Worm (Caenorhabditis elegans) whole organism, L1 larva: ENCODE results near the gene nduf-2.2.
A peak's percentile ranks its signal among the peaks of the same experiment; 100 is the strongest.

Source experiments
- C04F5.9 ChIP-seq: sonication (generic microtip); optimal IDR thresholded peaks from 2 replicates; lab custom pipeline; 2016; ENCODE audit warnings: missing genetic modification characterization, missing compliant biosample characterization
- C16A3.4 ChIP-seq: fragments of 150-350 bp; optimal IDR thresholded peaks from 2 replicates; lab custom pipeline; 2014; ENCODE audit warnings: missing biosample characterization, missing genetic modification characterization
- alr-1 ChIP-seq: fragments of 200-800 bp; sonication (Bioruptor generic); optimal IDR thresholded peaks from 2 replicates; lab custom pipeline; 2018; ENCODE audit warnings: borderline replicate concordance, mild to moderate bottlenecking, missing genetic modification characterization, missing compliant biosample characterization
- blmp-1 ChIP-seq: fragments of 150-350 bp; optimal IDR thresholded peaks from 2 replicates; lab custom pipeline; 2014; ENCODE audit warnings: missing biosample characterization, missing genetic modification characterization
- ceh-63 ChIP-seq: fragments of 200-800 bp; sonication (Bioruptor generic); optimal IDR thresholded peaks from 2 replicates; lab custom pipeline; 2018; ENCODE audit warnings: mild to moderate bottlenecking, missing genetic modification characterization, missing compliant biosample characterization
- ceh-8 ChIP-seq: fragments of 200-800 bp; sonication (Bioruptor generic); optimal IDR thresholded peaks from 2 replicates; lab custom pipeline; 2018; ENCODE audit warnings: mild to moderate bottlenecking, missing genetic modification characterization, moderate library complexity, missing compliant biosample characterization
- dpl-1 ChIP-seq, 3 experiments: fragments of 150-350 bp in 2 of 3; sonication (generic microtip) in 1 of 3; optimal IDR thresholded peaks; 2 replicates each; lab custom pipeline; 2014 to 2017; ENCODE audit warnings: missing biosample characterization in 3 of 3, missing genetic modification characterization in 3 of 3, missing genetic modification reagents in 3 of 3
- egl-27 ChIP-seq, 2 experiments: fragments of 150-350 bp in 1 of 2; sonication (generic microtip); optimal IDR thresholded peaks; 3 replicates each; lab custom pipeline; 2017 to 2018; ENCODE audit warnings: missing biosample characterization in 2 of 2, missing genetic modification characterization in 2 of 2, missing genetic modification reagents in 2 of 2
- elt-2 ChIP-seq: sonication (generic microtip); optimal IDR thresholded peaks from 2 replicates; lab custom pipeline; 2016; ENCODE audit warnings: missing genetic modification characterization, mild to moderate bottlenecking, inconsistent platforms, missing compliant biosample characterization, missing genetic modification reagents
- ets-5 ChIP-seq: fragments of 200-800 bp; sonication (Bioruptor generic); IDR thresholded peaks from 2 replicates; pipeline ENCODE4 v1.3.6; 2022; ENCODE audit warnings: missing genetic modification characterization, missing compliant biosample characterization
- fkh-10 ChIP-seq: sonication (generic microtip); optimal IDR thresholded peaks from 2 replicates; lab custom pipeline; 2017; ENCODE audit warnings: missing biosample characterization, missing genetic modification reagents, missing genetic modification characterization
- fkh-4 ChIP-seq: sonication (generic microtip); optimal IDR thresholded peaks from 2 replicates; lab custom pipeline; 2016; ENCODE audit warnings: missing compliant biosample characterization, missing genetic modification characterization, borderline replicate concordance
- fkh-8 ChIP-seq: sonication (generic microtip); optimal IDR thresholded peaks from 2 replicates; lab custom pipeline; 2016; ENCODE audit warnings: mild to moderate bottlenecking, missing genetic modification characterization, missing compliant biosample characterization
- grh-1 ChIP-seq: fragments of 200-800 bp; sonication (Bioruptor generic); IDR thresholded peaks from 2 replicates; pipeline ENCODE4 v1.3.6; 2022; ENCODE audit warnings: missing genetic modification reagents, missing genetic modification characterization, missing compliant biosample characterization
- hpl-2 ChIP-seq: fragments of 150-350 bp; optimal IDR thresholded peaks from 2 replicates; lab custom pipeline; 2014; ENCODE audit warnings: missing biosample characterization, missing genetic modification reagents, missing genetic modification characterization
- isw-1 ChIP-seq: fragments of 200-800 bp; sonication (Bioruptor generic); IDR thresholded peaks from 2 replicates; pipeline ENCODE4 v1.3.6; 2022; ENCODE audit warnings: missing genetic modification characterization, missing compliant biosample characterization
- jun-1 ChIP-seq: fragments of 150-350 bp; optimal IDR thresholded peaks from 2 replicates; lab custom pipeline; 2014; ENCODE audit warnings: missing biosample characterization, missing genetic modification reagents, missing genetic modification characterization
- lin-14 ChIP-seq: fragments of 200-800 bp; sonication (Bioruptor generic); optimal IDR thresholded peaks from 2 replicates; lab custom pipeline; 2018; ENCODE audit warnings: mild to moderate bottlenecking, missing genetic modification characterization, moderate library complexity, missing compliant biosample characterization
- lin-35 ChIP-seq, 2 experiments: fragments of 150-350 bp; optimal IDR thresholded peaks; 2 replicates each; lab custom pipeline; 2014; ENCODE audit warnings: missing biosample characterization in 2 of 2, missing genetic modification characterization in 2 of 2, missing genetic modification reagents in 2 of 2
- lin-39 ChIP-seq: fragments of 150-350 bp; optimal IDR thresholded peaks from 2 replicates; lab custom pipeline; 2014; ENCODE audit warnings: missing biosample characterization, missing genetic modification reagents, missing genetic modification characterization
- mdl-1 ChIP-seq, 2 experiments: fragments of 150-350 bp; optimal IDR thresholded peaks; 2 replicates each; lab custom pipeline; 2014 to 2017; ENCODE audit warnings: missing biosample characterization in 2 of 2, missing genetic modification characterization in 2 of 2, inconsistent platforms in 1 of 2
- mef-2 ChIP-seq: fragments of 150-350 bp; optimal IDR thresholded peaks from 2 replicates; lab custom pipeline; 2014; ENCODE audit warnings: missing biosample characterization, missing genetic modification characterization
- nhr-19 ChIP-seq: fragments of 200-800 bp; sonication (Bioruptor generic); conservative IDR thresholded peaks from 2 replicates; pipeline ENCODE4 v1.3.6; 2022; ENCODE audit warnings: missing genetic modification characterization, missing compliant biosample characterization
- nhr-20 ChIP-seq: sonication (generic microtip); optimal IDR thresholded peaks from 2 replicates; lab custom pipeline; 2016; ENCODE audit warnings: mild to moderate bottlenecking, missing genetic modification characterization, missing compliant biosample characterization
- nhr-71 ChIP-seq: sonication (generic microtip); optimal IDR thresholded peaks from 2 replicates; lab custom pipeline; 2016; ENCODE audit warnings: mild to moderate bottlenecking, missing genetic modification characterization, moderate library complexity, missing compliant biosample characterization
- nhr-76 ChIP-seq: sonication (generic microtip); optimal IDR thresholded peaks from 2 replicates; lab custom pipeline; 2017; ENCODE audit warnings: missing biosample characterization, missing genetic modification characterization
- nhr-85 ChIP-seq: sonication (generic microtip); peaks from one replicate; lab custom pipeline; 2016; ENCODE audit warnings: missing genetic modification characterization, inconsistent platforms, missing compliant biosample characterization
- nhr-90 ChIP-seq: sonication (generic microtip); optimal IDR thresholded peaks from 2 replicates; lab custom pipeline; 2016; ENCODE audit warnings: mild to moderate bottlenecking, missing genetic modification characterization, missing compliant biosample characterization; ENCODE audit not compliant: poor library complexity
- skn-1 ChIP-seq: fragments of 150-350 bp; optimal IDR thresholded peaks from 2 replicates; lab custom pipeline; 2014; ENCODE audit warnings: missing biosample characterization, missing genetic modification characterization
- snu-23 ChIP-seq: sonication (generic microtip); optimal IDR thresholded peaks from 2 replicates; lab custom pipeline; 2016; ENCODE audit warnings: missing genetic modification characterization, missing compliant biosample characterization
- sup-37 ChIP-seq: fragments of 200-800 bp; sonication (Bioruptor generic); optimal IDR thresholded peaks from 2 replicates; lab custom pipeline; 2018; ENCODE audit warnings: mild to moderate bottlenecking, missing genetic modification characterization, missing compliant biosample characterization
- swsn-7 ChIP-seq: sonication (generic microtip); optimal IDR thresholded peaks from 2 replicates; lab custom pipeline; 2016; ENCODE audit warnings: missing genetic modification characterization, missing compliant biosample characterization
- xbp-1 ChIP-seq: sonication (generic microtip); optimal IDR thresholded peaks from 2 replicates; lab custom pipeline; 2016; ENCODE audit warnings: missing genetic modification characterization, missing compliant biosample characterization
- zip-4 ChIP-seq: fragments of 200-800 bp; sonication (Bioruptor generic); optimal IDR thresholded peaks from 2 replicates; lab custom pipeline; 2018; ENCODE audit warnings: mild to moderate bottlenecking, missing genetic modification characterization, moderate library complexity, missing compliant biosample characterization

nduf-2.2 gene

DNA sequence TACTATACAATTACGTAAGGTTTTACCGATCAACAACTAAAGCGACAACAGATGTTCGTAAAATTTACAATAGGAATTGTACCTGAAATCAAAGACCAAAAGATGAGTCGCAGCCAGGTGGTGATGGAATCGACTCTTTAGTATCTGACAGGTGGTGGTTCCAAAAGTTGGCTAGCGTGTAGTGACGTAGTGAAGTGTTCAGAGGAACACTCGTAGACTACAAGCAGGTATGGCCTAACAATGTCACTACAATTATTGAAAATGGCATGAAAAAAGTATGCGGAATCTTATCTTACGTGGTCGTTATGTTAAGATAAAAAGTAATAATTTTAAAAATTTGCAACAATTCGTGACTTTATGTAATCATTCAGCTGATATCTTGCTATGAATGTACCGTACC is 43.5 kb upstream of the nduf-2.2 start:
- TF ChIP-seq mdl-1 (tag; optimal IDR thresholded peaks at IDR 0.05; lab: Kevin White, UChicago) (no peak), nhr-85 (tag; lab: Kevin White, UChicago) (peak; percentile 74), fkh-10 (GFP tag; lab: Kevin White, UChicago) (no peak), isw-1 (GFP tag; lab: Robert Waterston, UW) (no peak)
- TF ChIP-seq, all 84 proteins: peak for 1

DNA sequence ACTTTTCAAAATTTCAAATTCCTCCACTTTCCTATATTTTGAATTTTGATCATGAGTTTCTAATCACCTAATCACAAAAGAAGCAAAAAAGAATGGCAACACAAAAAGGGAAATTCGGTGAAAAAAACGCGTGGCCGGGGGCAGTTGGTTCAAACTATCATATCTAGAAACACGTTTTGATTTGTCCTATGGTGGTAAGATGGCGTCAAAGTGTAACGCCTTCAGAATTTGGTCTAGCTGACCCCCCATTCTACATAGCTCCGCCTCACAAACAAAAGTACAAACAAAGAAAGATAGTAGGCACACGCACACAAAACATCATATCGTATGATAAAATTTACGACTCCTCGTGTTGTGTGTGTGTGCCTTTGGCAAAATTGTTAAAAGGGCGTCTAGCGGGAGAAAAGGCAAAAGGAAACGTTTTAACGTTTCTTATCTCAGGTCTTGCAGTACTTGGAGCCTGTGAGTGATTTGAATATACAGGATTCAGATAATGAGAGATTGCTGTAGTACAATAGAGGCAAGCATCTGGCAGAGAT is 43.0 kb upstream of the nduf-2.2 start:
- peak; percentile 45 for TF ChIP-seq nhr-85 (tag; lab: Kevin White, UChicago)
- peak; percentile 16 for TF ChIP-seq nhr-20
- TF ChIP-seq zip-4 (GFP tag; lab: Kevin White, UChicago): no peak
- peak; percentile 34 for TF ChIP-seq nhr-19 (GFP tag; lab: Robert Waterston, UW)
- no peak for TF ChIP-seq fkh-4
- peak; percentile 14 for TF ChIP-seq jun-1
- TF ChIP-seq hpl-2 (GFP tag; lab: Kevin White, UChicago): no peak
- peak; percentile 41 for TF ChIP-seq lin-14 (GFP tag; lab: Kevin White, UChicago)
- TF ChIP-seq lin-35 (GFP tag; optimal IDR thresholded peaks at IDR 0.05; lab: Kevin White, UChicago): peak in 1 of 2 experiments; percentile 57
- peak; percentile 72 for TF ChIP-seq elt-2 (tag; lab: Kevin White, UChicago)
- TF ChIP-seq skn-1: no peak
- TF ChIP-seq nhr-71 (tag; lab: Kevin White, UChicago): peak; percentile 28
- TF ChIP-seq fkh-8: no peak
- peak; percentile 36 for TF ChIP-seq blmp-1 (tag; lab: Kevin White, UChicago)
- peak; percentile 35 for TF ChIP-seq nhr-90 (tag; lab: Kevin White, UChicago)
- no peak for TF ChIP-seq egl-27 (tag; optimal IDR thresholded peaks at IDR 0.05; lab: Kevin White, UChicago)
- TF ChIP-seq mdl-1 (tag; optimal IDR thresholded peaks at IDR 0.05; lab: Kevin White, UChicago): peak in 1 of 2 experiments; percentile 31
- TF ChIP-seq, all 84 proteins: peak for 11

- no peak for TF ChIP-seq ceh-8
- TF ChIP-seq sup-37 (GFP tag; lab: Kevin White, UChicago): no peak
- peak; percentile 28 for TF ChIP-seq snu-23 (GFP tag; lab: Kevin White, UChicago)
- peak in 1 of 2 experiments; percentile 50 for TF ChIP-seq lin-35 (GFP tag; optimal IDR thresholded peaks at IDR 0.05; lab: Kevin White, UChicago)
- peak; percentile 46 for TF ChIP-seq elt-2 (tag; lab: Kevin White, UChicago)
- TF ChIP-seq mef-2 (tag; lab: Kevin White, UChicago): no peak
- TF ChIP-seq nhr-85 (tag; lab: Kevin White, UChicago): peak; percentile 78
- TF ChIP-seq nhr-20: peak; percentile 45
- peak; percentile 45 for TF ChIP-seq lin-14 (GFP tag; lab: Kevin White, UChicago)
- TF ChIP-seq nhr-71 (tag; lab: Kevin White, UChicago): peak; percentile 30
- TF ChIP-seq nhr-19 (GFP tag; lab: Robert Waterston, UW): 0 out of 2 replicates have a peak, but pooled peaks have one; percentile 4
Measured at ce11 chrIII:6422721-6423120, 42.3 kb upstream of the nduf-2.2 start.

DNA sequence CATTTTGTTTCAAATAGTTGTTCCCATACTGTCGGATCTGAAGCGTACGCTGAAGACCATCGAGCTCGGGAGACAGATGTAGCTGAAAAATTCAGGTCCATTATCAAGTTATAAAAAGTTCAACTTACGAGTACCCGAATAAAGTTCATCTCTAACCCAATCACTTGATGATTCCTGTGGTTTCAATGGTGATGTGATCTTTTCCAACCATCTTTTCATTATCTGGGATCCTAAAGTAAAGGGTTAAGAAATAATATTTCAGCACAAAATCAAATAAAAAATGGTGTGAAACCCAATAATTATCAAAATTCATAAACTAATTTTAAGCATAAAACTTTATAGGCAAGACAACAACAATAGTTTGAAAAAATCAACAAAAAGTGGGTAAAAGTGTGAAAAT is 37.8 kb upstream of the nduf-2.2 start, which contains the start of gene C05D11.8:
TSS of gene C05D11.8 (minus strand) at position 101 of the 400 bp plus-strand sequence.
- TF ChIP-seq hpl-2 (GFP tag; lab: Kevin White, UChicago): no peak
- TF ChIP-seq ceh-63 (GFP tag; lab: Kevin White, UChicago): no peak

DNA sequence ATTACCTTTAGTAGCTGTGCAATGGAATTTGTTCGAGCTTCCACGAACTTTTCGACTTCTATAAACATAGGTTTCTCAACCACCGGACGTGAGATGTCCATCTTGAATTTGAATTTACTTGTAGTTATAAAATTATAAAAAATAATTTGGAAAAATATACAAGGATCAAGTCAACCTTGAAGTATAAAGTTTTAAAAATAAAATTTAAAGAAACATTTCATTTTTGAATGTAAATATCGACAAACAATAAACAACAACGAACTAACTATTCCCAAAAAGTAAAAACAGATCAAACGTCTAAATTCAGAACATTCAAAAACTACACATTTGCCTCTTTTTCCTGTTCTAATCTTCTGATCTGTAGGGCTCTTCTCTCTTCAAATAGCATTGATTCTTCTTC is 34.2 kb upstream of the nduf-2.2 start, which contains the start of gene popl-1:
TSS of gene popl-1 (minus strand) at position 101 of the 400 bp plus-strand sequence.
- TF ChIP-seq egl-27 (tag; optimal IDR thresholded peaks at IDR 0.05; lab: Kevin White, UChicago): no peak
- TF ChIP-seq lin-35 (GFP tag; optimal IDR thresholded peaks at IDR 0.05; lab: Kevin White, UChicago): no peak
- no peak for TF ChIP-seq nhr-20
- no peak for TF ChIP-seq ets-5 (GFP tag; lab: Robert Waterston, UW)
- no peak for TF ChIP-seq skn-1
- TF ChIP-seq C16A3.4 (tag; lab: Kevin White, UChicago): no peak
- TF ChIP-seq mef-2 (tag; lab: Kevin White, UChicago): no peak
- TF ChIP-seq nhr-19 (GFP tag; lab: Robert Waterston, UW): no peak
- TF ChIP-seq sup-37 (GFP tag; lab: Kevin White, UChicago): no peak
- TF ChIP-seq C04F5.9: no peak
- no peak for TF ChIP-seq dpl-1 (GFP tag; optimal IDR thresholded peaks at IDR 0.05; lab: Kevin White, UChicago)
- TF ChIP-seq swsn-7 (tag; lab: Kevin White, UChicago): no peak
- no peak for TF ChIP-seq fkh-8
- TF ChIP-seq alr-1 (tag; lab: Kevin White, UChicago): no peak
- TF ChIP-seq grh-1 (GFP tag; lab: Robert Waterston, UW): no peak
- TF ChIP-seq zip-4 (GFP tag; lab: Kevin White, UChicago): no peak
- no peak for TF ChIP-seq xbp-1 (tag; lab: Kevin White, UChicago)
- TF ChIP-seq lin-39 (tag; lab: Kevin White, UChicago): no peak
- TF ChIP-seq nhr-76 (tag; lab: Kevin White, UChicago): no peak
